Fruit fly (Drosophila melanogaster) Kc167 (cell line): ENCODE results near the gene CG14100.

Experiments used
- h ChIP-seq: fragments of >200 bp; optimal IDR thresholded peaks from 3 replicates; lab custom pipeline; 2018; ENCODE audit warnings: missing external identifiers
- psq ChIP-seq: fragments of >200 bp; optimal IDR thresholded peaks from 2 replicates; lab custom pipeline; 2017; ENCODE audit warnings: missing external identifiers

dm6 chr3L:19580709-19581227 is 9.6 kb downstream of the CG14100 start:
- TF ChIP-seq h (lab: Kevin White, UChicago) (no peak), psq (no peak)
